Fruit fly (Drosophila melanogaster): Measurements from ENCODE around the gene wrm2.
A peak's percentile ranks its signal among the peaks of the same experiment; 100 is the strongest.

The wrm2 gene

dm6 chr3L:7361095-7361522 lies 26.1 kb upstream of the wrm2 start (continued):
- TF ChIP-seq CG16779 (tag; optimal IDR thresholded peaks at IDR 0.05) (peak; percentile 52), Hr4 (GFP tag; optimal IDR thresholded peaks at IDR 0.05) (peak; percentile 50), Sox14 (GFP tag; optimal IDR thresholded peaks at IDR 0.05) (no peak), Ets96B (tag; optimal IDR thresholded peaks at IDR 0.05) (no peak), CG6854 (GFP tag; optimal IDR thresholded peaks at IDR 0.05) (peak; percentile 39), CG8632 (GFP tag; optimal IDR thresholded peaks at IDR 0.05) (no peak)

- TF ChIP-seq CG8632 (GFP tag; optimal IDR thresholded peaks at IDR 0.05) (peak; percentile 56), acj6 (GFP tag; optimal IDR thresholded peaks at IDR 0.05) (peak; percentile 52), CG11902 (GFP tag; optimal IDR thresholded peaks at IDR 0.05) (peak; percentile 2), CG34406 (GFP tag; optimal IDR thresholded peaks at IDR 0.05) (peak; percentile 38), Smox (GFP tag; optimal IDR thresholded peaks at IDR 0.05) (no peak), CG3919 (GFP tag; optimal IDR thresholded peaks at IDR 0.05) (peak; percentile 17), CG1621 (tag; optimal IDR thresholded peaks at IDR 0.05) (peak; percentile 49), CG6808 (GFP tag; optimal IDR thresholded peaks at IDR 0.05) (peak; percentile 17), Eip93F (GFP tag; optimal IDR thresholded peaks at IDR 0.05) (peak; percentile 55), CG31627 (GFP tag; optimal IDR thresholded peaks at IDR 0.05) (peak; percentile 34), Hr39 (GFP tag; optimal IDR thresholded peaks at IDR 0.05) (peak; percentile 39), Met (GFP tag; optimal IDR thresholded peaks at IDR 0.05) (no peak), fd85E (GFP tag; optimal IDR thresholded peaks at IDR 0.05) (no peak), vri (GFP tag; optimal IDR thresholded peaks at IDR 0.05) (peak; percentile 24), fkh (GFP tag; optimal IDR thresholded peaks at IDR 0.05) (peak; percentile 26), Sox14 (GFP tag; optimal IDR thresholded peaks at IDR 0.05) (peak; percentile 20), eg (GFP tag; IDR thresholded peaks at IDR 0.05) (peak; percentile 51; the same call in 2 of the 3 replicates), CG6163 (GFP tag; IDR thresholded peaks at IDR 0.05) (peak; percentile 56; the same call in 2 of the 3 replicates), net (GFP tag; optimal IDR thresholded peaks at IDR 0.05) (no peak), Sox102F (GFP tag; optimal IDR thresholded peaks at IDR 0.05) (no peak), OdsH (GFP tag; optimal IDR thresholded peaks at IDR 0.05) (peak; percentile 50), CG32006 (GFP tag; optimal IDR thresholded peaks at IDR 0.05) (peak; percentile 43), CG15336 (GFP tag; IDR thresholded peaks at IDR 0.05) (peak; percentile 57), achi (GFP tag; optimal IDR thresholded peaks at IDR 0.05) (peak; percentile 49), CG8319 (GFP tag; optimal IDR thresholded peaks at IDR 0.05) (peak; percentile 96), CG6792 (GFP tag; optimal IDR thresholded peaks at IDR 0.05) (peak; percentile 4), CG10631 (GFP tag; optimal IDR thresholded peaks at IDR 0.05) (peak; percentile 38), esn (GFP tag; optimal IDR thresholded peaks at IDR 0.05) (peak; percentile 16), Eip78C (GFP tag) (peak; percentile 34), Ets21C (GFP tag; optimal IDR thresholded peaks at IDR 0.05) (no peak), CG3032 (tag; optimal IDR thresholded peaks at IDR 0.05) (peak; percentile 38)
Measured at dm6 chr3L:7360324-7360852, 25.4 kb upstream of the wrm2 start, which contains the start of gene Sec63. Gene Sec63, plus strand, starts transcription at chr3L:7360561.

- TF ChIP-seq CG6854 (GFP tag; optimal IDR thresholded peaks at IDR 0.05) (peak; percentile 49), spab (GFP tag; optimal IDR thresholded peaks at IDR 0.05) (no peak), CG4318 (GFP tag; optimal IDR thresholded peaks at IDR 0.05) (no peak), fd85E (GFP tag; optimal IDR thresholded peaks at IDR 0.05) (peak; percentile 12), CG3919 (GFP tag; optimal IDR thresholded peaks at IDR 0.05) (peak; percentile 8), vri (GFP tag; optimal IDR thresholded peaks at IDR 0.05) (peak; percentile 46), Eip78C (GFP tag) (peak; percentile 71), cyc (GFP tag; optimal IDR thresholded peaks at IDR 0.05) (peak; percentile 0), Gug (GFP tag; IDR thresholded peaks at IDR 0.05) (no peak), Hr39 (GFP tag; optimal IDR thresholded peaks at IDR 0.05) (no peak), ss (GFP tag; optimal IDR thresholded peaks at IDR 0.05) (peak in 1 of 2 experiments; percentile 1), svp (GFP tag) (peak; percentile 92)
Measured at dm6 chr3L:7359827-7360323, 24.8 kb upstream of the wrm2 start, which contains the start of gene pst. Gene pst, minus strand, starts transcription at chr3L:7360263.
